Fruit fly (Drosophila melanogaster) whole organism, embryonic: ENCODE data around the gene Rpn12.

Source experiments
- Bgb ChIP-seq: fragments of 200-800 bp; sonication (Bioruptor generic); IDR thresholded peaks from 2 replicates; pipeline ENCODE4 v1.3.6; 2022; ENCODE audit warnings: missing biosample characterization, missing genetic modification characterization; ENCODE audit not compliant: partially characterized antibody
- CG10267 ChIP-seq: fragments of 200-800 bp; sonication (Bioruptor generic); optimal IDR thresholded peaks from 2 replicates; lab custom pipeline; 2018; ENCODE audit warnings: missing biosample characterization, mild to moderate bottlenecking, missing genetic modification characterization, moderate library complexity
- CG10431 ChIP-seq: fragments of 200-800 bp; sonication (Bioruptor generic); optimal IDR thresholded peaks from 3 replicates; lab custom pipeline; 2018; ENCODE audit warnings: missing biosample characterization, mild to moderate bottlenecking, missing genetic modification characterization
- CG10462 ChIP-seq: fragments of 200-800 bp; sonication (Bioruptor generic); optimal IDR thresholded peaks from 2 replicates; lab custom pipeline; 2016; ENCODE audit warnings: missing biosample characterization, missing genetic modification characterization
- CG13424 ChIP-seq: fragments of 200-800 bp; sonication (Bioruptor generic); optimal IDR thresholded peaks from 2 replicates; lab custom pipeline; 2019; ENCODE audit warnings: missing biosample characterization, mild to moderate bottlenecking, missing genetic modification characterization, moderate library complexity
- CG14965 ChIP-seq: fragments of 200-800 bp; sonication (Bioruptor generic); optimal IDR thresholded peaks from 2 replicates; lab custom pipeline; 2016; ENCODE audit warnings: missing biosample characterization, missing genetic modification characterization, borderline replicate concordance
- CG15696 ChIP-seq: fragments of 200-800 bp; sonication (Bioruptor generic); optimal IDR thresholded peaks from 2 replicates; lab custom pipeline; 2019; ENCODE audit warnings: missing biosample characterization, mild to moderate bottlenecking, missing genetic modification characterization, moderate library complexity
- CG16779 ChIP-seq: fragments of 200-800 bp; sonication (Bioruptor generic); IDR thresholded peaks from 2 replicates; pipeline ENCODE4 v1.3.6; 2022; ENCODE audit warnings: missing biosample characterization, missing genetic modification characterization
- CG17612 ChIP-seq: fragments of 200-800 bp; sonication (Bioruptor generic); IDR thresholded peaks from 2 replicates; pipeline ENCODE4 v1.3.6; 2022; ENCODE audit warnings: missing biosample characterization, missing genetic modification characterization
- CG1792 ChIP-seq: fragments of 200-800 bp; sonication (Bioruptor generic); optimal IDR thresholded peaks from 2 replicates; lab custom pipeline; 2016; ENCODE audit warnings: missing biosample characterization, missing genetic modification characterization
- CG18599 ChIP-seq: fragments of 200-800 bp; sonication (Bioruptor generic); optimal IDR thresholded peaks from 3 replicates; lab custom pipeline; 2017; ENCODE audit warnings: missing biosample characterization, missing genetic modification characterization, mild to moderate bottlenecking, moderate library complexity, missing genetic modification reagents
- CG18764 ChIP-seq: fragments of 200-800 bp; sonication (Bioruptor generic); optimal IDR thresholded peaks from 3 replicates; lab custom pipeline; 2016; ENCODE audit warnings: missing biosample characterization, missing genetic modification characterization
- CG2712 ChIP-seq: fragments of 200-800 bp; optimal IDR thresholded peaks from 3 replicates; lab custom pipeline; 2019; ENCODE audit warnings: missing biosample characterization, mild to moderate bottlenecking, missing genetic modification characterization, moderate library complexity
- CG2889 ChIP-seq: fragments of 200-800 bp; sonication (Bioruptor generic); IDR thresholded peaks from 3 replicates; pipeline ENCODE4 v1.3.6; 2022; ENCODE audit warnings: missing biosample characterization, missing genetic modification characterization
- CG30431 ChIP-seq: fragments of 200-800 bp; sonication (Bioruptor generic); optimal IDR thresholded peaks from 2 replicates; lab custom pipeline; 2017; ENCODE audit warnings: missing biosample characterization, missing genetic modification characterization
- CG31441 ChIP-seq: fragments of 200-800 bp; sonication (Bioruptor generic); IDR thresholded peaks from 2 replicates; pipeline ENCODE4 v1.3.6; 2022; ENCODE audit warnings: missing biosample characterization, missing genetic modification characterization
- CG3995 ChIP-seq: fragments of 200-800 bp; sonication (Bioruptor generic); optimal IDR thresholded peaks from 3 replicates; lab custom pipeline; 2016; ENCODE audit warnings: missing biosample characterization, missing genetic modification characterization
- CG4328 ChIP-seq: fragments of 200-800 bp; sonication (Bioruptor generic); optimal IDR thresholded peaks from 3 replicates; lab custom pipeline; 2017; ENCODE audit warnings: missing biosample characterization, missing genetic modification reagents, missing genetic modification characterization
- CG5180 ChIP-seq: fragments of 200-800 bp; sonication (Bioruptor generic); optimal IDR thresholded peaks from 3 replicates; lab custom pipeline; 2017; ENCODE audit warnings: missing biosample characterization, missing genetic modification characterization, mild to moderate bottlenecking, moderate library complexity, missing genetic modification reagents
- CG7271 ChIP-seq: fragments of 200-800 bp; sonication (Bioruptor generic); optimal IDR thresholded peaks from 2 replicates; lab custom pipeline; 2018; ENCODE audit warnings: missing biosample characterization, mild to moderate bottlenecking, missing genetic modification characterization, moderate library complexity
- CG8281 ChIP-seq: fragments of 200-800 bp; sonication (Bioruptor generic); optimal IDR thresholded peaks from 2 replicates; lab custom pipeline; 2018; ENCODE audit warnings: missing biosample characterization, mild to moderate bottlenecking, missing genetic modification characterization, moderate library complexity
- CG8944 ChIP-seq: fragments of 200-800 bp; sonication (Bioruptor generic); optimal IDR thresholded peaks from 3 replicates; lab custom pipeline; 2016; ENCODE audit warnings: missing biosample characterization, missing genetic modification characterization
- CG9797 ChIP-seq: fragments of 200-800 bp; sonication (Bioruptor generic); optimal IDR thresholded peaks from 3 replicates; lab custom pipeline; 2018; ENCODE audit warnings: missing biosample characterization, mild to moderate bottlenecking, missing genetic modification characterization
- CG9817 ChIP-seq: fragments of 200-800 bp; sonication (Bioruptor generic); optimal IDR thresholded peaks from 2 replicates; lab custom pipeline; 2018; ENCODE audit warnings: missing biosample characterization, mild to moderate bottlenecking, missing genetic modification characterization, moderate library complexity
- Chrac-16 ChIP-seq: fragments of 200-800 bp; sonication (Bioruptor generic); optimal IDR thresholded peaks from 3 replicates; lab custom pipeline; 2016; ENCODE audit warnings: missing biosample characterization, missing genetic modification characterization
- Dek ChIP-seq: fragments of 200-800 bp; sonication (Bioruptor generic); optimal IDR thresholded peaks from 3 replicates; lab custom pipeline; 2019; ENCODE audit warnings: missing biosample characterization, mild to moderate bottlenecking, missing genetic modification characterization, moderate library complexity
- Dll ChIP-seq: fragments of 200-800 bp; sonication (Bioruptor generic); IDR thresholded peaks from 4 replicates; pipeline ENCODE4 v1.3.6; 2022; ENCODE audit warnings: missing biosample characterization, missing genetic modification characterization; ENCODE audit not compliant: partially characterized antibody
- Eip74EF ChIP-seq, 2 experiments: fragments of 200-800 bp in 1 of 2; fragments of >200 bp in 1 of 2; sonication (Bioruptor generic) in 1 of 2; optimal IDR thresholded peaks; 2 replicates each; lab custom pipeline; 2017 to 2019; ENCODE audit warnings: missing biosample characterization in 2 of 2, missing genetic modification characterization in 2 of 2, mild to moderate bottlenecking in 1 of 2, moderate library complexity in 1 of 2
- Ets65A ChIP-seq: fragments of 200-800 bp; sonication (Bioruptor generic); peaks from one replicate; lab custom pipeline; 2016; ENCODE audit warnings: missing biosample characterization, missing genetic modification characterization
- HLH3B ChIP-seq: fragments of 200-800 bp; sonication (Bioruptor generic); IDR thresholded peaks from 2 replicates; pipeline ENCODE4 v1.3.6; 2022; ENCODE audit warnings: missing biosample characterization, missing genetic modification characterization
- HLH4C ChIP-seq: fragments of 200-800 bp; sonication (Bioruptor generic); IDR thresholded peaks from 3 replicates; pipeline ENCODE4 v1.3.6; 2022; ENCODE audit warnings: missing biosample characterization, missing genetic modification characterization; ENCODE audit not compliant: partially characterized antibody
- HmgZ ChIP-seq: fragments of 200-800 bp; sonication (Bioruptor generic); optimal IDR thresholded peaks from 2 replicates; lab custom pipeline; 2018; ENCODE audit warnings: missing biosample characterization, mild to moderate bottlenecking, missing genetic modification characterization
- Oaz ChIP-seq: fragments of 200-800 bp; sonication (Bioruptor generic); IDR thresholded peaks from 2 replicates; pipeline ENCODE4 v1.3.6; 2022; ENCODE audit warnings: missing biosample characterization, missing genetic modification characterization
- Poxn ChIP-seq: fragments of 200-800 bp; sonication (Bioruptor generic); IDR thresholded peaks from 2 replicates; pipeline ENCODE4 v1.3.6; 2022; ENCODE audit warnings: missing biosample characterization, missing genetic modification characterization
- Vsx1 ChIP-seq: fragments of 200-800 bp; sonication (Bioruptor generic); optimal IDR thresholded peaks from 2 replicates; lab custom pipeline; 2017; ENCODE audit warnings: missing biosample characterization, mild to moderate bottlenecking, missing genetic modification characterization, missing genetic modification reagents
- bab2 ChIP-seq: fragments of 200-800 bp; sonication (Bioruptor generic); optimal IDR thresholded peaks from 2 replicates; lab custom pipeline; 2016; ENCODE audit warnings: missing biosample characterization, missing genetic modification characterization
- disco-r ChIP-seq: fragments of 200-800 bp; sonication (Bioruptor generic); optimal IDR thresholded peaks from 2 replicates; lab custom pipeline; 2016; ENCODE audit warnings: missing biosample characterization, missing genetic modification characterization
- dm ChIP-seq: fragments of 200-800 bp; sonication (Bioruptor generic); optimal IDR thresholded peaks from 3 replicates; lab custom pipeline; 2016; ENCODE audit warnings: missing biosample characterization, missing genetic modification characterization
- hbn ChIP-seq: fragments of 200-800 bp; sonication (Bioruptor generic); IDR thresholded peaks from 2 replicates; pipeline ENCODE4 v1.3.6; 2022; ENCODE audit warnings: missing biosample characterization, missing genetic modification characterization; ENCODE audit not compliant: partially characterized antibody
- hth ChIP-seq: fragments of >200 bp; optimal IDR thresholded peaks from 2 replicates; lab custom pipeline; 2017; ENCODE audit warnings: inconsistent platforms
- jumu ChIP-seq: fragments of 200-800 bp; sonication (Bioruptor generic); optimal IDR thresholded peaks from 3 replicates; lab custom pipeline; 2016; ENCODE audit warnings: missing biosample characterization, missing genetic modification characterization
- lilli ChIP-seq: fragments of 200-800 bp; sonication (Bioruptor generic); optimal IDR thresholded peaks from 3 replicates; lab custom pipeline; 2016; ENCODE audit warnings: missing biosample characterization, missing genetic modification characterization
- mam ChIP-seq: fragments of 200-800 bp; sonication (Bioruptor generic); optimal IDR thresholded peaks from 3 replicates; lab custom pipeline; 2016; ENCODE audit warnings: missing biosample characterization, missing genetic modification characterization
- nerfin-2 ChIP-seq: fragments of 200-800 bp; sonication (Bioruptor generic); IDR thresholded peaks from 2 replicates; pipeline ENCODE4 v1.3.6; 2022; ENCODE audit warnings: missing biosample characterization, missing genetic modification characterization; ENCODE audit not compliant: partially characterized antibody
- peb ChIP-seq: fragments of 200-800 bp; sonication (Bioruptor generic); IDR thresholded peaks from 2 replicates; pipeline ENCODE4 v1.3.6; 2022; ENCODE audit warnings: missing biosample characterization, missing genetic modification characterization
- ranshi ChIP-seq: fragments of 200-800 bp; sonication (Bioruptor generic); IDR thresholded peaks from 2 replicates; pipeline ENCODE4 v1.3.6; 2022; ENCODE audit warnings: missing biosample characterization, missing genetic modification characterization
- salm ChIP-seq: fragments of 200-800 bp; sonication (Bioruptor generic); optimal IDR thresholded peaks from 2 replicates; lab custom pipeline; 2018; ENCODE audit warnings: missing biosample characterization, mild to moderate bottlenecking, missing genetic modification characterization
- sisA ChIP-seq: fragments of 200-800 bp; sonication (Bioruptor generic); IDR thresholded peaks from 2 replicates; pipeline ENCODE4 v1.3.6; 2022; ENCODE audit warnings: missing biosample characterization, missing genetic modification characterization
- slbo ChIP-seq: fragments of 200-800 bp; sonication (Bioruptor generic); IDR thresholded peaks from 2 replicates; pipeline ENCODE4 v1.3.6; 2022; ENCODE audit warnings: missing biosample characterization, missing genetic modification characterization
- tgo ChIP-seq: fragments of 200-800 bp; sonication (Bioruptor generic); IDR thresholded peaks from 3 replicates; pipeline ENCODE4 v1.3.6; 2022; ENCODE audit warnings: missing biosample characterization, missing genetic modification characterization

Gene Rpn12

DNA sequence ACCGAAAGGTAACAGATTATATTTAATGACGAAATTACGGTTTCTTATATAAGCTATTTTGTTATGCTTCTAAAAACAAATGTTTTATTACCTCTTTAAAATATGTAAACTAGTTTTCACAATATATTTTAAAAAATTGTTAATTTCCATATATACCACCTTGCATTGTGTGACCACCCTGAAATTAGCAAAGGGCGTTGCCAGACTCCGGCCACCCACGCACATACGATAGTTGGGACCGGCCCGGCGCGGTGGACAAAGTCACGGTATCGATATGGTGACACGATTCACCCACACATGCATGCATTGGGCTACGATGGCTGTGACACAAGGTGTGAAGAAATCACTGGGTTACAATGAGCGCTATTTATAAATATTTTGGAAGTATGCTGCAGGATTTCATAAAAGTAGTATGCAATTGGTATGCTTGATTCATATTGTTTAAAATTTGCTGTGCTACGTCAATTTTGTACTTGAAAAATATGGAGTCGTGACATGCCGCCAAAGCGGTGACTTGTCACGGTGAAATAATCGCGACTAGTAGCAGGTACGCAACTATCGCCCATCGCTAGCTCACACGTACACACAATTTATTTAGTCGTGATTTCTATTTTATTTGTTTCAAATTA, 5.3 kb downstream of the Rpn12 start (continued):
- TF ChIP-seq Bgb (GFP tag; lab: Robert Waterston, UW): peak; percentile 90
- peak; percentile 99 for TF ChIP-seq CG31441 (GFP tag; lab: Robert Waterston, UW)
- peak; percentile 95 for TF ChIP-seq hbn (GFP tag; lab: Robert Waterston, UW)
- TF ChIP-seq CG1792 (GFP tag; lab: Kevin White, UChicago): peak; percentile 50
- no peak for TF ChIP-seq CG5180 (GFP tag; lab: Kevin White, UChicago)
- no peak for TF ChIP-seq salm (tag; lab: Kevin White, UChicago)
- TF ChIP-seq CG2712: peak; percentile 66
- TF ChIP-seq CG13424: peak; percentile 60
- no peak for TF ChIP-seq CG30431 (GFP tag; lab: Kevin White, UChicago)
- TF ChIP-seq lilli (GFP tag; lab: Kevin White, UChicago): peak; percentile 71
- peak; percentile 82 for TF ChIP-seq dm (GFP tag; lab: Kevin White, UChicago)
- peak; percentile 83 for TF ChIP-seq HmgZ (tag; lab: Kevin White, UChicago)
- TF ChIP-seq CG9817: peak; percentile 34
- peak; percentile 64 for TF ChIP-seq CG18599
- TF ChIP-seq CG3995 (GFP tag; lab: Kevin White, UChicago): peak; percentile 100
- TF ChIP-seq slbo (GFP tag; lab: Robert Waterston, UW): peak; percentile 81
- TF ChIP-seq CG8281 (tag; lab: Kevin White, UChicago): no peak
- TF ChIP-seq CG15696 (tag; lab: Kevin White, UChicago): peak; percentile 13
- TF ChIP-seq disco-r (GFP tag; lab: Kevin White, UChicago): peak; percentile 61
- no peak for TF ChIP-seq CG10462 (GFP tag; lab: Kevin White, UChicago)
- peak; percentile 69; the same call in 2 of the 3 replicates for TF ChIP-seq CG2889 (GFP tag; lab: Robert Waterston, UW)
- TF ChIP-seq Dek (tag; lab: Kevin White, UChicago): peak; percentile 68
- TF ChIP-seq jumu (GFP tag; lab: Kevin White, UChicago): peak; percentile 75
- TF ChIP-seq sisA (GFP tag; lab: Robert Waterston, UW): peak; percentile 47
- peak; percentile 24 for TF ChIP-seq CG8944 (GFP tag; lab: Kevin White, UChicago)
- peak; percentile 32; the same call in 1 of the 2 replicates for TF ChIP-seq Poxn (GFP tag; lab: Robert Waterston, UW)
- TF ChIP-seq Chrac-16 (GFP tag; lab: Kevin White, UChicago): peak; percentile 56
- peak; percentile 20 for TF ChIP-seq CG7271 (tag; lab: Kevin White, UChicago)
- TF ChIP-seq Eip74EF (GFP tag; optimal IDR thresholded peaks at IDR 0.05; lab: Kevin White, UChicago): no peak
- TF ChIP-seq ranshi (GFP tag; lab: Robert Waterston, UW): peak; percentile 68
- TF ChIP-seq CG9797 (GFP tag; lab: Kevin White, UChicago): peak; percentile 72
- no peak for TF ChIP-seq Oaz
- TF ChIP-seq CG18764 (GFP tag; lab: Kevin White, UChicago): no peak
- TF ChIP-seq hth (lab: Kevin White, UChicago): no peak
- no peak for TF ChIP-seq peb (GFP tag; lab: Robert Waterston, UW)
- TF ChIP-seq bab2 (GFP tag; lab: Kevin White, UChicago): peak; percentile 52
- TF ChIP-seq CG4328: peak; percentile 42
- TF ChIP-seq tgo (GFP tag; lab: Robert Waterston, UW): peak; percentile 28; the same call in 1 of the 3 replicates
- TF ChIP-seq nerfin-2 (GFP tag; lab: Robert Waterston, UW): peak; percentile 86
- no peak for TF ChIP-seq CG16779 (GFP tag; lab: Robert Waterston, UW)
- TF ChIP-seq Ets65A: peak; percentile 97
- TF ChIP-seq CG17612 (GFP tag; lab: Robert Waterston, UW): no peak
- peak; percentile 53 for TF ChIP-seq CG10267 (tag; lab: Kevin White, UChicago)
- TF ChIP-seq HLH3B (GFP tag; lab: Robert Waterston, UW): peak; percentile 54
- TF ChIP-seq mam (GFP tag; lab: Kevin White, UChicago): peak; percentile 67
- TF ChIP-seq CG14965 (GFP tag; lab: Kevin White, UChicago): no peak
- TF ChIP-seq HLH4C (GFP tag; lab: Robert Waterston, UW): peak; percentile 90
- peak; percentile 98 for TF ChIP-seq Dll (GFP tag; lab: Robert Waterston, UW)
- no peak for TF ChIP-seq Vsx1 (GFP tag; lab: Kevin White, UChicago)
- peak; percentile 64 for TF ChIP-seq CG10431
